Worm (Caenorhabditis elegans): ENCODE measurements around the gene F39F10.4.

Gene F39F10.4

DNA sequence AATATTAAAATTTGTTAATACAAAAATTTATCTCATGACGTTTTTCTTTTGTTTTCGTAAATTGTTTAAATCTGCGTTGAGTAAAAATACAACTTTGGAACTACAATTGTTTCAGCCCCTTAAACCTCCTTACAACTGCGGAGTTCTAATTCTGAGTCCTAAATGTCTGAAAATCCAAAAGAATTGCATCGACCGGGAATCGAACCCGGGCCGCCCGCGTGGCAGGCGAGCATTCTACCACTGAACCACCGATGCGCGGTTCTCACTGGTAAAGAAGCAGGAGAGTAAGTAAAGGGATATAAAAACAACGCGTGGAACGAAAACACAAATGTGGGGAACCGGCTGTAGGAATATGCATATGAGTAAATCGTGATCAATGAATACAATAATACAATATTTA is 24.6 kb upstream of the F39F10.4 start:
- TF ChIP-seq sptf-1 (tag; optimal IDR thresholded peaks at IDR 0.05) = peak; percentile 89
- no peak for TF ChIP-seq mab-5 (tag; optimal IDR thresholded peaks at IDR 0.05)
- TF ChIP-seq M03D4.4 (tag; optimal IDR thresholded peaks at IDR 0.05) = peak; percentile 87
- peak; percentile 93 for TF ChIP-seq ceh-83 (GFP tag; optimal IDR thresholded peaks at IDR 0.05)
- TF ChIP-seq blmp-1 (tag; optimal IDR thresholded peaks at IDR 0.05) = no peak
- no peak for TF ChIP-seq mep-1 (tag; optimal IDR thresholded peaks at IDR 0.05)
- peak; percentile 89 for TF ChIP-seq mls-2 (tag; optimal IDR thresholded peaks at IDR 0.05)
- peak; percentile 42 for TF ChIP-seq lin-32 (GFP tag; optimal IDR thresholded peaks at IDR 0.05)
- TF ChIP-seq ceh-43 (GFP tag; optimal IDR thresholded peaks at IDR 0.05) = peak; percentile 75
- no peak for TF ChIP-seq pha-4 (tag; optimal IDR thresholded peaks at IDR 0.05)
- TF ChIP-seq snpc-4 (tag; optimal IDR thresholded peaks at IDR 0.05) = no peak
- no peak for TF ChIP-seq ceh-39 (tag; optimal IDR thresholded peaks at IDR 0.05)
- TF ChIP-seq nhr-2 (tag; optimal IDR thresholded peaks at IDR 0.05) = no peak
- TF ChIP-seq ztf-11 (tag; optimal IDR thresholded peaks at IDR 0.05) = peak; percentile 6
- TF ChIP-seq zip-8 (tag; optimal IDR thresholded peaks at IDR 0.05) = no peak
- no peak for TF ChIP-seq ces-1 (GFP tag; optimal IDR thresholded peaks at IDR 0.05)
- TF ChIP-seq unc-120 (tag; optimal IDR thresholded peaks at IDR 0.05; ENCODE audit: poor library complexity, severe bottlenecking) = peak; percentile 52
- TF ChIP-seq flh-1 (GFP tag; optimal IDR thresholded peaks at IDR 0.05) = peak; percentile 48
- peak; percentile 83 for TF ChIP-seq sem-2 (GFP tag; optimal IDR thresholded peaks at IDR 0.05)
- TF ChIP-seq ham-2 (GFP tag; optimal IDR thresholded peaks at IDR 0.05) = peak; percentile 56
- no peak for TF ChIP-seq elt-3 (tag; optimal IDR thresholded peaks at IDR 0.05)
- TF ChIP-seq hlh-1 (tag; optimal IDR thresholded peaks at IDR 0.05) = no peak
- TF ChIP-seq tbx-8 (GFP tag; optimal IDR thresholded peaks at IDR 0.05) = peak; percentile 58
- TF ChIP-seq drap-1 (GFP tag; optimal IDR thresholded peaks at IDR 0.05) = peak; percentile 86
- no peak for TF ChIP-seq nhr-76 (tag; optimal IDR thresholded peaks at IDR 0.05)
- TF ChIP-seq elt-1 (tag; optimal IDR thresholded peaks at IDR 0.05; ENCODE audit: borderline replicate concordance, insufficient read depth) = no peak
- peak; percentile 53 for TF ChIP-seq bed-3 (GFP tag; optimal IDR thresholded peaks at IDR 0.05)
- no peak for TF ChIP-seq lsy-2 (tag; optimal IDR thresholded peaks at IDR 0.05)
- TF ChIP-seq nhr-12 (tag; optimal IDR thresholded peaks at IDR 0.05) = no peak
- peak; percentile 21 for TF ChIP-seq unc-62 (GFP tag; optimal IDR thresholded peaks at IDR 0.05)
- TF ChIP-seq unc-39 (tag; optimal IDR thresholded peaks at IDR 0.05) = no peak
- TF ChIP-seq nhr-237 (tag; optimal IDR thresholded peaks at IDR 0.05) = no peak
- peak; percentile 92 for TF ChIP-seq cnd-1 (tag; optimal IDR thresholded peaks at IDR 0.05)
- no peak for TF ChIP-seq nhr-28 (tag; optimal IDR thresholded peaks at IDR 0.05)
- peak; percentile 34 for TF ChIP-seq lin-13 (tag; optimal IDR thresholded peaks at IDR 0.05)

DNA sequence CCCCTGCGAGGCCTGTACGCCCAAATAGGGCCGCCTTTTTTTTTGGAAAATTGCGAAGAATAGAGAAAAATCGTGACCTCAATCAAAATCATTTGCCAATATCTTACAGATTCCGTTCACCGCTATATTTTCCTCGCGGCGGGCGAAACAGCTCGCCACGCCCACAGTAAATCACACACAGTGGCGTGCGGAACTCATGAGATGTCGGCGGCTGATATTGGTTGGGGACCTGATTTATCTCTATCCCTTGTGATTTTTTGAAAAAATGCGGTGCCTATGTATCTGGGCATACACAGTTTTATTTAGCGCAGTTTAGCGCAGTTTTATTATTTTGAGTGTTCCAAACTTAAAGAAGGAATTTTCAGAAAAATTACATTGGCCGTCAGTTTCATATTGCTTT is 21.8 kb upstream of the F39F10.4 start:
- no peak for TF ChIP-seq elt-3 (tag; optimal IDR thresholded peaks at IDR 0.05)
- no peak for TF ChIP-seq nhr-28 (tag; optimal IDR thresholded peaks at IDR 0.05)
- TF ChIP-seq snpc-4 (tag; optimal IDR thresholded peaks at IDR 0.05) = no peak
- no peak for TF ChIP-seq ham-2 (GFP tag; optimal IDR thresholded peaks at IDR 0.05)
- TF ChIP-seq bed-3 (GFP tag; optimal IDR thresholded peaks at IDR 0.05) = no peak
- no peak for TF ChIP-seq cnd-1 (tag; optimal IDR thresholded peaks at IDR 0.05)
- TF ChIP-seq lin-13 (tag; optimal IDR thresholded peaks at IDR 0.05) = no peak
- no peak for TF ChIP-seq unc-62 (GFP tag; optimal IDR thresholded peaks at IDR 0.05)

DNA sequence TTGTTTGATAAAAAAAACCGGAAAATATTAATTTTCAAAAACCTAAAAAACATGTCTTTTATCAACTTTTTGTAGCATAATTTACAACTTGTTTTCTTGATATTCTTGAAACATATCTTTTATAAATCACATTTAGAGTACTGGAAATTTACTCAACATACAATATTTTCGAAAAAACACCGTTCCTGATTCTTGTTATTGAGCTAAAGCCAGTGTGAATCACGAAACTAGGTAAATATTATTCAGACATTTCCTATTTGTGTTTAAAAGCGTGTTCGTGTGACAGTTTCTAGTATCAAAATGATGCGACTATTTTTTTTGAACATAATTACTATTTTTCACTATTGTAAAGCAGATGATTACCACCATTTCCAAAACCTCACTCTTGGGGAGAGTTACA is 20.1 kb upstream of the F39F10.4 start, which contains the start of gene C30E1.4:
C30E1.4 (plus strand) TSS at position 301 of the 400 bp plus-strand sequence.
- TF ChIP-seq zip-8 (tag; optimal IDR thresholded peaks at IDR 0.05) (no peak), nhr-2 (tag; optimal IDR thresholded peaks at IDR 0.05) (no peak), elt-1 (tag; optimal IDR thresholded peaks at IDR 0.05; ENCODE audit: borderline replicate concordance, insufficient read depth) (no peak), unc-62 (GFP tag; optimal IDR thresholded peaks at IDR 0.05) (no peak), blmp-1 (tag; optimal IDR thresholded peaks at IDR 0.05) (no peak), lin-32 (GFP tag; optimal IDR thresholded peaks at IDR 0.05) (no peak), drap-1 (GFP tag; optimal IDR thresholded peaks at IDR 0.05) (no peak), nhr-76 (tag; optimal IDR thresholded peaks at IDR 0.05) (no peak), hlh-1 (tag; optimal IDR thresholded peaks at IDR 0.05) (no peak), flh-1 (GFP tag; optimal IDR thresholded peaks at IDR 0.05) (no peak), mab-5 (tag; optimal IDR thresholded peaks at IDR 0.05) (no peak), ceh-39 (tag; optimal IDR thresholded peaks at IDR 0.05) (no peak), lsy-2 (tag; optimal IDR thresholded peaks at IDR 0.05) (no peak), lin-13 (tag; optimal IDR thresholded peaks at IDR 0.05) (no peak)

Data from whole organism, mixed stage, embryonic.